Fruit fly (Drosophila melanogaster) whole organism, adult: ENCODE data around the gene Cfp1.

Source experiments
- CG11617 ChIP-seq: fragments of 200-800 bp; sonication (Bioruptor generic); optimal IDR thresholded peaks from 2 replicates; lab custom pipeline; 2017; ENCODE audit warnings: mild to moderate bottlenecking, missing biosample characterization, missing genetic modification reagents, missing genetic modification characterization
- CG12768 ChIP-seq: fragments of 200-800 bp; sonication (Bioruptor generic); optimal IDR thresholded peaks from 2 replicates; lab custom pipeline; 2017; ENCODE audit warnings: missing biosample characterization, missing genetic modification characterization, mild to moderate bottlenecking, moderate library complexity, missing genetic modification reagents
- CG14711 ChIP-seq: fragments of 200-800 bp; sonication (Bioruptor generic); optimal IDR thresholded peaks from 2 replicates; lab custom pipeline; 2018; ENCODE audit warnings: missing biosample characterization, mild to moderate bottlenecking, missing genetic modification characterization, moderate library complexity
- CG1620 ChIP-seq: fragments of 200-800 bp; sonication (Bioruptor generic); optimal IDR thresholded peaks from 2 replicates; lab custom pipeline; 2016; ENCODE audit warnings: missing biosample characterization, missing genetic modification characterization
- CG33017 ChIP-seq: fragments of 200-800 bp; sonication (Bioruptor generic); optimal IDR thresholded peaks from 2 replicates; lab custom pipeline; 2018; ENCODE audit warnings: missing biosample characterization, mild to moderate bottlenecking, missing genetic modification characterization, moderate library complexity
- CG5204 ChIP-seq: fragments of 200-800 bp; sonication (Bioruptor generic); optimal IDR thresholded peaks from 2 replicates; lab custom pipeline; 2016; ENCODE audit warnings: missing biosample characterization, missing genetic modification characterization
- CG7045 ChIP-seq: fragments of 200-800 bp; sonication (Bioruptor generic); optimal IDR thresholded peaks from 2 replicates; lab custom pipeline; 2017; ENCODE audit warnings: missing biosample characterization, mild to moderate bottlenecking, missing genetic modification characterization
- CG7101 ChIP-seq: fragments of 200-800 bp; sonication (Bioruptor generic); optimal IDR thresholded peaks from 2 replicates; lab custom pipeline; 2018; ENCODE audit warnings: missing biosample characterization, mild to moderate bottlenecking, missing genetic modification characterization, moderate library complexity
- Clk ChIP-seq: fragments of 200-800 bp; sonication (Bioruptor generic); optimal IDR thresholded peaks from 2 replicates; lab custom pipeline; 2017; ENCODE audit warnings: missing biosample characterization, missing genetic modification characterization
- Crg-1 ChIP-seq: fragments of 200-800 bp; sonication (Bioruptor generic); optimal IDR thresholded peaks from 2 replicates; lab custom pipeline; 2016; ENCODE audit warnings: missing biosample characterization, missing genetic modification characterization
- Hr96 ChIP-seq: fragments of 200-800 bp; sonication (Bioruptor generic); optimal IDR thresholded peaks from 2 replicates; lab custom pipeline; 2016; ENCODE audit warnings: missing biosample characterization, missing genetic modification characterization
- Mnt ChIP-seq: fragments of 200-800 bp; sonication (Bioruptor generic); optimal IDR thresholded peaks from 2 replicates; lab custom pipeline; 2016; ENCODE audit warnings: missing biosample characterization, mild to moderate bottlenecking, missing genetic modification characterization
- bab1 ChIP-seq: fragments of 200-800 bp; sonication (Bioruptor generic); optimal IDR thresholded peaks from 3 replicates; lab custom pipeline; 2019; ENCODE audit warnings: missing biosample characterization, mild to moderate bottlenecking, missing genetic modification characterization, moderate library complexity
- cic ChIP-seq: fragments of 200-800 bp; sonication (Bioruptor generic); optimal IDR thresholded peaks from 2 replicates; lab custom pipeline; 2017; ENCODE audit warnings: missing biosample characterization, mild to moderate bottlenecking, missing genetic modification characterization, moderate library complexity
- cnc ChIP-seq, 2 experiments: fragments of >200 bp; optimal IDR thresholded peaks; 2 replicates each; lab custom pipeline; 2017
- kay ChIP-seq: fragments of 200-800 bp; sonication (Bioruptor generic); peaks from one replicate; lab custom pipeline; 2016; ENCODE audit warnings: missing biosample characterization, missing genetic modification characterization, borderline replicate concordance
- ovo ChIP-seq: fragments of 200-800 bp; sonication (Bioruptor generic); optimal IDR thresholded peaks from 2 replicates; lab custom pipeline; 2016; ENCODE audit warnings: missing biosample characterization, missing genetic modification characterization
- pad ChIP-seq: fragments of 200-800 bp; sonication (Bioruptor generic); optimal IDR thresholded peaks from 3 replicates; lab custom pipeline; 2017; ENCODE audit warnings: missing biosample characterization, missing genetic modification characterization, mild to moderate bottlenecking, moderate library complexity, missing genetic modification reagents
- tj ChIP-seq: fragments of 200-800 bp; sonication (Bioruptor generic); optimal IDR thresholded peaks from 3 replicates; lab custom pipeline; 2017; ENCODE audit warnings: missing biosample characterization, mild to moderate bottlenecking, missing genetic modification characterization, moderate library complexity
- toe ChIP-seq: fragments of 200-800 bp; sonication (Bioruptor generic); optimal IDR thresholded peaks from 2 replicates; lab custom pipeline; 2016; ENCODE audit warnings: missing biosample characterization, missing genetic modification characterization

The Cfp1 gene

DNA sequence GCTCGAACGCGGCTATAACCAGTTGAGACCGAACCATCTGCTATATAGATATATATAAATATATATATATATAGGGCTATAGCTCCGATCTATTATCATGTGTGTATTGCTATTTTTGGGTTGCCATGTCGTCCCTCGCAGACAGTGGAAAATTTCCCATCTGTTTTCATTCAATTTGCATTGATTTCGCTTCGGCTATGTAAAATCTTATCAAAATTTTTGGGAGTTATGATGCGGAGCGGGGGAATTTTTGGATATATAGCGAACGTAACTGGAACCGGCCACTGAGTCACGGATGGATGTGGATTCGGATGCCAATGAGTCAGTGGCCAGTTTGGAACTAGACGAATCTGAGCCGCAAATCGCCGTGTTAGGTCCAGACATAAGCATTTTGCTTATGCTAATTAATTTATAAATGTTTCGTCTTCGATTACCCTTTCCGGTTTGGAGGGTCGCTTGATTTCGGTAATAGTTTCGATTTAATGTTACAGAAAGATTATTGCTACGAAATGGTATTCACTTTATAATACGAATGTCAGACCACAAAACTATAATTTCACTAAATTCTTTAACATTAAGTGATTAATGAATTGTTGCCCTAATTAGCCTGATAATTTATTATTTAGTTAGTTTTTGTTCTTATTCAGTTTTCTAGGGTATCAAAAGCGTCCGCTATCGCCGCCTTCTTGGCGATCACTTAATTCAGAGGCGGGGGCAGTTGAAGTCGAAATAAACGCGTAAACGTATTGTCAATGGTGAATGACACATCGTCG, 25.1 kb upstream of the Cfp1 start:
- TF ChIP-seq CG1620 (GFP tag; lab: Kevin White, UChicago) (no peak), toe (GFP tag; lab: Kevin White, UChicago) (no peak), Crg-1 (GFP tag; lab: Kevin White, UChicago) (no peak), cic (GFP tag; lab: Kevin White, UChicago) (no peak), Clk (GFP tag; lab: Kevin White, UChicago) (no peak), CG33017 (tag; lab: Kevin White, UChicago) (no peak), kay (no peak), CG12768 (no peak), cnc (optimal IDR thresholded peaks at IDR 0.05; lab: Kevin White, UChicago) (no peak), Mnt (no peak)

dm6 chrX:9296518-9296917, 23.8 kb upstream of the Cfp1 start:
- TF ChIP-seq CG1620 (GFP tag; lab: Kevin White, UChicago) (no peak), bab1 (no peak), cnc (optimal IDR thresholded peaks at IDR 0.05; lab: Kevin White, UChicago) (no peak), CG7045 (GFP tag; lab: Kevin White, UChicago) (no peak), ovo (GFP tag; lab: Kevin White, UChicago) (no peak), CG33017 (tag; lab: Kevin White, UChicago) (no peak), CG12768 (no peak), CG7101 (no peak), CG5204 (GFP tag; lab: Kevin White, UChicago) (no peak)

DNA sequence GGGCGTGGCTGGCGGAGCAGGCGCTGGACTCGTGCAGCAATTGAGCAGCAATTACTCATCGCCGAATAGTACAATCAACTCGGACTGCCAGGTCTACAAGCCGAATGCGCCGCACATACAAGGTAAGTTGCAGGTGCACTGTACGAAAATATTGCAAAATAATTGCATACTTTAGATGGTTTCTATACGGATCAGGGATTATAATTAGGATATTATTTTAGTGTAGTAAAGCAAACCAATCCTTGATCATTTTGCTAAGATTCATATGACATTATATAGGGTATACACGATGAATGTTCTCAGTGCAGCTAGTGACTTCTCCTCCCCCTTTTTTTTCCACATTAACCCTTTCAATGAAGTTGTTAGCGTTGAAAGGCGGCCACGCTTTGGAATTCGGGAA, 22.8 kb upstream of the Cfp1 start:
- TF ChIP-seq CG7045 (GFP tag; lab: Kevin White, UChicago) (no peak), CG33017 (tag; lab: Kevin White, UChicago) (no peak), Crg-1 (GFP tag; lab: Kevin White, UChicago) (no peak), pad (no peak), CG5204 (GFP tag; lab: Kevin White, UChicago) (no peak), cic (GFP tag; lab: Kevin White, UChicago) (no peak), CG14711 (tag; lab: Kevin White, UChicago) (no peak), CG11617 (GFP tag; lab: Kevin White, UChicago) (no peak), ovo (GFP tag; lab: Kevin White, UChicago) (no peak), CG7101 (no peak), tj (GFP tag; lab: Kevin White, UChicago) (no peak)

- TF ChIP-seq toe (GFP tag; lab: Kevin White, UChicago) = no peak
- TF ChIP-seq bab1 = no peak
- no peak for TF ChIP-seq Mnt
- TF ChIP-seq CG1620 (GFP tag; lab: Kevin White, UChicago) = no peak
- TF ChIP-seq cnc (optimal IDR thresholded peaks at IDR 0.05; lab: Kevin White, UChicago) = no peak
- no peak for TF ChIP-seq Clk (GFP tag; lab: Kevin White, UChicago)
- TF ChIP-seq CG5204 (GFP tag; lab: Kevin White, UChicago) = no peak
- no peak for TF ChIP-seq CG7101
- no peak for TF ChIP-seq CG33017 (tag; lab: Kevin White, UChicago)
- no peak for TF ChIP-seq pad
- no peak for TF ChIP-seq cic (GFP tag; lab: Kevin White, UChicago)
- no peak for TF ChIP-seq tj (GFP tag; lab: Kevin White, UChicago)
- TF ChIP-seq CG12768 = no peak
- no peak for TF ChIP-seq CG11617 (GFP tag; lab: Kevin White, UChicago)
- TF ChIP-seq CG14711 (tag; lab: Kevin White, UChicago) = no peak
- TF ChIP-seq CG7045 (GFP tag; lab: Kevin White, UChicago) = no peak
- TF ChIP-seq Crg-1 (GFP tag; lab: Kevin White, UChicago) = no peak
- no peak for TF ChIP-seq Hr96 (GFP tag; lab: Kevin White, UChicago)
Measured at dm6 chrX:9291270-9291669, 18.5 kb upstream of the Cfp1 start.

- TF ChIP-seq CG11617 (GFP tag; lab: Kevin White, UChicago) (no peak), bab1 (no peak), Clk (GFP tag; lab: Kevin White, UChicago) (no peak), kay (no peak), ovo (GFP tag; lab: Kevin White, UChicago) (no peak), Crg-1 (GFP tag; lab: Kevin White, UChicago) (no peak), cnc (optimal IDR thresholded peaks at IDR 0.05; lab: Kevin White, UChicago) (no peak), toe (GFP tag; lab: Kevin White, UChicago) (no peak), CG14711 (tag; lab: Kevin White, UChicago) (no peak), CG33017 (tag; lab: Kevin White, UChicago) (no peak), cic (GFP tag; lab: Kevin White, UChicago) (no peak)
Measured at dm6 chrX:9286386-9286785, 13.6 kb upstream of the Cfp1 start.

DNA sequence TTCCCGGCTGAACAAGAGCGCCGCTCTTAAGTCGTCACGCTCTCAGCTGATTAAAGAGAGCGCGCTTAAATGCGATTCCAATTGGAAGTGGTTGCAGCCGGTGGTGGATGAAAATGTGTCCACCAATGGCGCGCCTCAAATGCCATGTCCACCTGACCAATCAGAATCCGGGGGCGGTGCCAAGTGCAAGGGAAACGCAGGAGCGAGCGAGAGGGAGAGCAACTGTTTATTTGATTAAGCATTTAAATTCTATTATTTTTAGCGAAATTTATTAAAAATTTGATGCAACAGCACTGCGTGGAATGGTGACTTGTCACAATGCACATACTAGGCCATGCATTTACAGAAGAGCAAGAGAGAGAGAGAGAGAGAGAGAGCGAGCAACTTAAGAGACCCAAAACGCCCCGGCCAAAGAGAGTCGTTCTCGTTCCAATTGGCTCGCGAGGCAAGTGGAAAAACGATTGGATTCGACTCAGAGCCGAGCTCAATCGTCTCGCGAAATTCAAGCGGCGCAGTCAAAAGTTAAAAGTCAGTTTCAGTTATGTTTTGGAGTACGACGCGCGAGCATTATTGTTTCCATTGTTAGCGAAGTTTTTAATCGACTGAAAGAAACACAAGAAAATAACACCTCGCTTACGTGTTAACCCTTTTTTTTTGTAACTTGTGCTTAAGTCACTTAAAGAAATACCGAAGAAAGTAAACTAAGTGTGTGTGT, 11.4 kb upstream of the Cfp1 start, which contains the start of gene lz:
lz (plus strand) TSS at position 626 of the 715 bp plus-strand sequence.
- no peak for TF ChIP-seq cic (GFP tag; lab: Kevin White, UChicago)
- no peak for TF ChIP-seq CG1620 (GFP tag; lab: Kevin White, UChicago)
- TF ChIP-seq Mnt = no peak
- TF ChIP-seq Clk (GFP tag; lab: Kevin White, UChicago) = no peak
- TF ChIP-seq CG5204 (GFP tag; lab: Kevin White, UChicago) = no peak
- TF ChIP-seq pad = no peak
- TF ChIP-seq CG12768 = no peak
- TF ChIP-seq ovo (GFP tag; lab: Kevin White, UChicago) = no peak
- TF ChIP-seq bab1 = no peak
- TF ChIP-seq toe (GFP tag; lab: Kevin White, UChicago) = no peak
- no peak for TF ChIP-seq CG14711 (tag; lab: Kevin White, UChicago)
